Fruit fly (Drosophila melanogaster): ENCODE measurements around the gene ome.

DNA sequence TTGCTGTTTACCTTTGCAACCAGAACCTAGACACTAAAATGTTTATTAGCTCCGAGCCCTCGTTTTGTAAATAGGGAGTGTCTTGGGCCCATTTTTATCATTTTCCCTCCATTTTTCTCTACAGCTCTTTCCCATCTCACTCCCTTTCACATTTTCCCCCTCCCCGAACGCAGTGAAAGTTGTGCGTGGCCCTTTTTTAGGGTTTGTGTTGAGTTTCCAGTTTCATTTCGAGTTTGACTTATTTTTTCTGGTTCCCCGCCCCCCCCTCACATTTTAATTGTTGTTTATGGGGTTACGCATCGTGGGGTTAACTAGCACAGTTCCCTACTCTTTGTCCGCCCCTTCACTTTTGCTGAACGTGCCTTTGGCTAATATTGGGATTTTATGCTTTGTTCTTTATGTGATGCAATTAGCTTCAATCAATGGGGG is 47.1 kb upstream of the ome start:
- TF ChIP-seq nmo (GFP tag; optimal IDR thresholded peaks at IDR 0.05), result no peak
- no peak for TF ChIP-seq CG16779 (GFP tag; IDR thresholded peaks at IDR 0.05)
- TF ChIP-seq CG10321 (GFP tag; IDR thresholded peaks at IDR 0.05), result no peak
- TF ChIP-seq ham (GFP tag; IDR thresholded peaks at IDR 0.05), result no peak
- no peak for TF ChIP-seq MESR4 (GFP tag; optimal IDR thresholded peaks at IDR 0.05)
- no peak for TF ChIP-seq Jarid2 (GFP tag; optimal IDR thresholded peaks at IDR 0.05)

All from whole organism, embryonic.